Fruit fly (Drosophila melanogaster) whole organism, wandering third instar larva: ENCODE results near the gene cic.

Experiments
- Abd-B ChIP-seq: fragments of >200 bp; optimal IDR thresholded peaks from 2 replicates; lab custom pipeline; 2017; ENCODE audit warnings: missing biosample characterization, missing genetic modification characterization
- CG32264 ChIP-seq: fragments of 200-800 bp; sonication (Bioruptor generic); optimal IDR thresholded peaks from 2 replicates; lab custom pipeline; 2016; ENCODE audit warnings: missing biosample characterization, missing genetic modification characterization
- CG9705 ChIP-seq: fragments of 200-800 bp; sonication (Bioruptor generic); optimal IDR thresholded peaks from 2 replicates; lab custom pipeline; 2018; ENCODE audit warnings: missing biosample characterization, mild to moderate bottlenecking, missing genetic modification characterization
- CrebA ChIP-seq: fragments of 200-800 bp; sonication (Bioruptor generic); optimal IDR thresholded peaks from 2 replicates; lab custom pipeline; 2016; ENCODE audit warnings: missing biosample characterization, mild to moderate bottlenecking, missing genetic modification characterization, borderline replicate concordance
- Dfd ChIP-seq: fragments of >200 bp; optimal IDR thresholded peaks from 2 replicates; lab custom pipeline; 2017; ENCODE audit warnings: missing biosample characterization, missing genetic modification characterization
- Dif ChIP-seq: fragments of 200-275, 200-300 bp; sonication (Bioruptor generic); optimal IDR thresholded peaks from 2 replicates; lab custom pipeline; 2018; ENCODE audit warnings: missing biosample characterization, missing genetic modification characterization; ENCODE audit not compliant: partially characterized antibody
- GATAd ChIP-seq: sonication (Bioruptor generic); optimal IDR thresholded peaks from 2 replicates; lab custom pipeline; 2016; ENCODE audit warnings: missing biosample characterization, missing genetic modification characterization
- HLH106 ChIP-seq: fragments of 200-800 bp; optimal IDR thresholded peaks from 3 replicates; lab custom pipeline; 2019; ENCODE audit warnings: missing biosample characterization, mild to moderate bottlenecking, missing genetic modification characterization, moderate library complexity
- Hnf4 ChIP-seq: fragments of 200-800 bp; sonication (Bioruptor generic); optimal IDR thresholded peaks from 2 replicates; lab custom pipeline; 2016; ENCODE audit warnings: missing biosample characterization, mild to moderate bottlenecking, missing genetic modification characterization
- Hr78 ChIP-seq: fragments of >200 bp; optimal IDR thresholded peaks from 2 replicates; lab custom pipeline; 2017; ENCODE audit warnings: missing biosample characterization, missing genetic modification characterization
- Hr83 ChIP-seq: fragments of 200-300 bp; sonication (Bioruptor generic); optimal IDR thresholded peaks from 2 replicates; lab custom pipeline; 2016; ENCODE audit warnings: missing biosample characterization, mild to moderate bottlenecking, missing genetic modification characterization, moderate library complexity; ENCODE audit not compliant: poor library complexity, severe bottlenecking
- Jra ChIP-seq: sonication (Bioruptor generic); optimal IDR thresholded peaks from 2 replicates; lab custom pipeline; 2016; ENCODE audit warnings: missing biosample characterization, missing genetic modification characterization
- Mio ChIP-seq: sonication (Bioruptor generic); optimal IDR thresholded peaks from 2 replicates; lab custom pipeline; 2016; ENCODE audit warnings: missing biosample characterization, missing genetic modification characterization
- Myc ChIP-seq: fragments of >200 bp; optimal IDR thresholded peaks from 2 replicates; lab custom pipeline; 2017
- N ChIP-seq: fragments of >200 bp; optimal IDR thresholded peaks from 2 replicates; lab custom pipeline; 2018; ENCODE audit warnings: missing biosample characterization, missing external identifiers, missing genetic modification characterization
- OdsH ChIP-seq: fragments of 200-800 bp; sonication (Bioruptor generic); optimal IDR thresholded peaks from 2 replicates; lab custom pipeline; 2016; ENCODE audit warnings: missing biosample characterization, mild to moderate bottlenecking, missing genetic modification characterization
- Rel ChIP-seq, 2 experiments: fragments of 200-800 bp; sonication (Bioruptor generic) in 1 of 2; optimal IDR thresholded peaks; 2 replicates in 1 of 2; 3 replicates in 1 of 2; lab custom pipeline; 2016 to 2019; ENCODE audit warnings: mild to moderate bottlenecking in 2 of 2, missing biosample characterization in 2 of 2, missing genetic modification characterization in 2 of 2, moderate library complexity in 1 of 2
- Sp1 ChIP-seq: fragments of 200-800 bp; sonication (Bioruptor generic); optimal IDR thresholded peaks from 3 replicates; lab custom pipeline; 2019; ENCODE audit warnings: missing biosample characterization, mild to moderate bottlenecking, missing genetic modification characterization, moderate library complexity
- Vsx2 ChIP-seq: fragments of 200-300, 225-300 bp; sonication (Bioruptor generic); optimal IDR thresholded peaks from 2 replicates; lab custom pipeline; 2018; ENCODE audit warnings: missing biosample characterization, missing genetic modification characterization; ENCODE audit not compliant: partially characterized antibody
- br ChIP-seq: fragments of 200-800 bp; sonication (Bioruptor generic); optimal IDR thresholded peaks from 2 replicates; lab custom pipeline; 2016; ENCODE audit warnings: missing biosample characterization, missing genetic modification characterization
- brk ChIP-seq: fragments of 200-800 bp; sonication (Bioruptor generic); optimal IDR thresholded peaks from 2 replicates; lab custom pipeline; 2016; ENCODE audit warnings: missing biosample characterization, mild to moderate bottlenecking, missing genetic modification characterization
- dl ChIP-seq, 2 experiments: fragments of 175-275, 200-275 bp in 1 of 2; fragments of 200-275 bp in 1 of 2; sonication (Bioruptor generic); optimal IDR thresholded peaks; lab custom pipeline; 2018; ENCODE audit warnings: mild to moderate bottlenecking in 2 of 2, missing biosample characterization in 2 of 2, missing genetic modification characterization in 2 of 2, moderate library complexity in 2 of 2; ENCODE audit not compliant: partially characterized antibody in 2 of 2, insufficient read depth in 1 of 2
- dmrt93B ChIP-seq: fragments of 200-800 bp; sonication (Bioruptor generic); optimal IDR thresholded peaks from 2 replicates; lab custom pipeline; 2018; ENCODE audit warnings: missing biosample characterization, mild to moderate bottlenecking, missing genetic modification characterization
- dsf ChIP-seq: sonication (Bioruptor generic); optimal IDR thresholded peaks from 2 replicates; lab custom pipeline; 2016; ENCODE audit warnings: missing biosample characterization, missing genetic modification characterization, borderline replicate concordance
- ey ChIP-seq: fragments of 200-800 bp; sonication (Bioruptor generic); optimal IDR thresholded peaks from 2 replicates; lab custom pipeline; 2016; ENCODE audit warnings: missing biosample characterization, missing genetic modification characterization
- foxo ChIP-seq, 2 experiments: fragments of 200-800 bp; sonication (Bioruptor generic); optimal IDR thresholded peaks; 2 replicates in 1 of 2; 3 replicates in 1 of 2; lab custom pipeline; 2016 to 2017; ENCODE audit warnings: missing biosample characterization in 2 of 2, missing genetic modification characterization in 2 of 2
- fru ChIP-seq: fragments of 200-800 bp; sonication (Bioruptor generic); optimal IDR thresholded peaks from 3 replicates; lab custom pipeline; 2016; ENCODE audit warnings: missing biosample characterization, mild to moderate bottlenecking, missing genetic modification characterization
- h ChIP-seq: fragments of 200-800 bp; sonication (Bioruptor generic); optimal IDR thresholded peaks from 3 replicates; lab custom pipeline; 2016; ENCODE audit warnings: missing biosample characterization, mild to moderate bottlenecking, missing genetic modification characterization
- jim ChIP-seq: fragments of 175-275, 200-325 bp; sonication (Bioruptor generic); optimal IDR thresholded peaks from 2 replicates; lab custom pipeline; 2016; ENCODE audit warnings: missing biosample characterization, mild to moderate bottlenecking, missing genetic modification characterization
- lola ChIP-seq: fragments of >200 bp; optimal IDR thresholded peaks from 2 replicates; lab custom pipeline; 2017; ENCODE audit warnings: missing biosample characterization, missing genetic modification characterization
- pan ChIP-seq: fragments of >200 bp; optimal IDR thresholded peaks from 2 replicates; lab custom pipeline; 2017
- psq ChIP-seq: fragments of 200-800 bp; sonication (Bioruptor generic); optimal IDR thresholded peaks from 3 replicates; lab custom pipeline; 2017; ENCODE audit warnings: missing biosample characterization, mild to moderate bottlenecking, missing genetic modification characterization, moderate library complexity
- rgr ChIP-seq: fragments of 200-800 bp; sonication (Bioruptor generic); optimal IDR thresholded peaks from 3 replicates; lab custom pipeline; 2016; ENCODE audit warnings: missing biosample characterization, mild to moderate bottlenecking, missing genetic modification characterization
- sage ChIP-seq: fragments of 200-800 bp; sonication (Bioruptor generic); optimal IDR thresholded peaks from 2 replicates; lab custom pipeline; 2016; ENCODE audit warnings: missing biosample characterization, mild to moderate bottlenecking, missing genetic modification characterization
- sv ChIP-seq: fragments of 200-800 bp; sonication (Bioruptor generic); optimal IDR thresholded peaks from 3 replicates; lab custom pipeline; 2016; ENCODE audit warnings: missing biosample characterization, missing genetic modification characterization
- tai ChIP-seq: sonication (Bioruptor generic); optimal IDR thresholded peaks from 2 replicates; lab custom pipeline; 2016; ENCODE audit warnings: missing biosample characterization, missing genetic modification characterization
- usp ChIP-seq: fragments of >200 bp; optimal IDR thresholded peaks from 2 replicates; lab custom pipeline; 2017; ENCODE audit warnings: missing biosample characterization, missing genetic modification characterization
- woc ChIP-seq: sonication (Bioruptor generic); optimal IDR thresholded peaks from 2 replicates; lab custom pipeline; 2016; ENCODE audit warnings: missing biosample characterization, mild to moderate bottlenecking, missing genetic modification characterization

cic gene

DNA sequence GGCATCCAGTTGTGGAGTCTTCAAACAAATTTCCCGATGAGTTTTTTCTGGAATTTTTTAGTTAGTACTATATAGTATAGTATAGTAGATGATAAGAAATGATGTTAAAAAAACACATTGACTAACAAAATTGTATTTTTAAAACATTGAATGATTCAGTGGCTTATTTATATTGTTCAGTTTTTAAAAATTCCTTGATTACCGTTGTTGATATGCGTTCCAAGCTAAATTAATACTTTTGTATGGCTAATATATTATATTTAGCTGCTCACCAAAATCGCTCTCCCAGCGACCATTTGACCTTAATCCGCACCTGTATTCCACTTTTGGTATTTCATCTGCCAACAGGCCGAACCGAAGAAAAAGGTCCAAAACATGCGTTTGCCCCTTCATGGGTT, 5.4 kb downstream of the cic start:
- TF ChIP-seq Abd-B (no peak), CG9705 (GFP tag; lab: Kevin White, UChicago) (peak; percentile 5), CrebA (GFP tag; lab: Kevin White, UChicago) (no peak), usp (GFP tag; lab: Kevin White, UChicago) (no peak), woc (peak; percentile 35), sage (GFP tag; lab: Kevin White, UChicago) (no peak), Sp1 (GFP tag; lab: Kevin White, UChicago) (peak; percentile 40), Myc (no peak), br (peak; percentile 2), rgr (GFP tag; lab: Kevin White, UChicago) (peak; percentile 45), CG32264 (GFP tag; lab: Kevin White, UChicago) (no peak), N (no peak), foxo (GFP tag; optimal IDR thresholded peaks at IDR 0.05; lab: Kevin White, UChicago) (peak in 1 of 2 experiments; percentile 72), Dif (GFP tag; lab: Kevin White, UChicago) (no peak), ey (GFP tag; lab: Kevin White, UChicago) (peak; percentile 43), h (GFP tag; lab: Kevin White, UChicago) (peak; percentile 70), Hr78 (GFP tag; lab: Kevin White, UChicago) (no peak), Dfd (GFP tag; lab: Kevin White, UChicago) (no peak), pan (no peak), Mio (GFP tag; lab: Kevin White, UChicago) (no peak), dmrt93B (GFP tag; lab: Kevin White, UChicago) (peak; percentile 51), Hr83 (GFP tag; lab: Kevin White, UChicago) (no peak), lola (GFP tag; lab: Kevin White, UChicago) (no peak), Rel (GFP tag; optimal IDR thresholded peaks at IDR 0.05; lab: Kevin White, UChicago) (no peak), Rel (tag; optimal IDR thresholded peaks at IDR 0.05; lab: Kevin White, UChicago) (no peak), Jra (GFP tag; lab: Kevin White, UChicago) (no peak), HLH106 (tag; lab: Kevin White, UChicago) (peak; percentile 59), Hnf4 (GFP tag; lab: Kevin White, UChicago) (no peak), sv (GFP tag; lab: Kevin White, UChicago) (no peak), tai (GFP tag; lab: Kevin White, UChicago) (no peak), dl (GFP tag; optimal IDR thresholded peaks at IDR 0.05; lab: Kevin White, UChicago; ENCODE audit: insufficient read depth in 1 of 2, partially characterized antibody in 2 of 2) (no peak), OdsH (peak; percentile 58), Vsx2 (GFP tag; lab: Kevin White, UChicago) (no peak), jim (GFP tag; lab: Kevin White, UChicago) (no peak), GATAd (GFP tag; lab: Kevin White, UChicago) (no peak), fru (GFP tag; lab: Kevin White, UChicago) (peak; percentile 63), psq (GFP tag; lab: Kevin White, UChicago) (no peak), dsf (GFP tag; lab: Kevin White, UChicago) (no peak), brk (GFP tag; lab: Kevin White, UChicago) (no peak)

DNA sequence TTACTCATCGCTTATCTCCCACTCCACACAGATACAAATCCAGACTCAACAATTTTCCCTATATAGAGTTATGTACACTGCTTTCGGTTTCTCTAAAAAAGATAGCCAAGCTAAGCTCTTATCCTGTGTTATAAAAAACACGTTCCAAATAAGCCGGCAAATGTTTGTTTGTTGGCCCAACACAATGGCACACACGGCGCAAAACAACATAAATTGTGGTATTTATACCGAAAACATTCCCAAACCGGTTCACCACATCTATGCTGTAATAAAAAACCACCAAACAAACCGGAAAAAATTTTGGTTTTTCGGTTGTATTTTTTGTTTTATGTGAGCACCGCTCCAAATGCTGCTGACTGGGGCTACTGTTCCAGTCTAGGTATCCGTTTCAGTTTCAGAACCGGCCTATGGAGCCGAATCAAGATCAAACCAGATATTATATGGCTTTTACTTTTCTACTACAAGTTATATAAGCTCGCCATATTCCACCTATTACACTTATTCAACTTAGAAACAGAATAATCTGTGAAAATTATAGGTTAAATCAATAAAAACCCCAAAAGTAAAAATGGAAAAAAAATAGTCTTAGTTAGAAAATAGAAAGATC, 6.3 kb downstream of the cic start:
- TF ChIP-seq Dif (GFP tag; lab: Kevin White, UChicago): peak; percentile 4
- peak; percentile 29 for TF ChIP-seq Vsx2 (GFP tag; lab: Kevin White, UChicago)
- TF ChIP-seq Sp1 (GFP tag; lab: Kevin White, UChicago): no peak
- no peak for TF ChIP-seq br
- no peak for TF ChIP-seq rgr (GFP tag; lab: Kevin White, UChicago)
- TF ChIP-seq, all 38 proteins: peak for 2
